Worm (Caenorhabditis elegans) whole organism, midembryonic: ENCODE measurements around the gene aass-1.

Experiments used
- T22C8.4 ChIP-seq: fragments of 200-800 bp; sonication (Bioruptor generic); IDR thresholded peaks from 2 replicates; pipeline ENCODE4 v1.3.6; 2022; ENCODE audit warnings: missing genetic modification characterization, missing compliant biosample characterization
- cog-1 ChIP-seq: sonication (generic microtip); optimal IDR thresholded peaks from 2 replicates; lab custom pipeline; 2016; ENCODE audit warnings: missing genetic modification characterization, missing compliant biosample characterization
- flt-1 ChIP-seq: fragments of 200-800 bp; sonication (Bioruptor generic); IDR thresholded peaks from 2 replicates; pipeline ENCODE4 v1.3.6; 2022; ENCODE audit warnings: missing genetic modification characterization, missing compliant biosample characterization
- klf-2 ChIP-seq: fragments of 200-800 bp; sonication (Bioruptor generic); conservative IDR thresholded peaks from 2 replicates; pipeline ENCODE4 v1.3.6; 2022; ENCODE audit warnings: missing genetic modification reagents, missing genetic modification characterization, missing compliant biosample characterization
- med-1 ChIP-seq: sonication (generic microtip); optimal IDR thresholded peaks from 2 replicates; lab custom pipeline; 2017; ENCODE audit warnings: missing genetic modification characterization, mild to moderate bottlenecking, missing compliant biosample characterization, antibody characterized with exemption, missing genetic modification reagents; ENCODE audit not compliant: insufficient read depth
- ref-1 ChIP-seq: fragments of 200-800 bp; sonication (Bioruptor generic); conservative IDR thresholded peaks from 2 replicates; pipeline ENCODE4 v1.3.6; 2022; ENCODE audit warnings: missing genetic modification reagents, missing genetic modification characterization, missing compliant biosample characterization
- tab-1 ChIP-seq: fragments of 200-800 bp; sonication (Bioruptor generic); IDR thresholded peaks from 2 replicates; pipeline ENCODE4 v1.3.6; 2022; ENCODE audit warnings: missing genetic modification characterization, missing compliant biosample characterization
- ztf-23 ChIP-seq: fragments of 200-800 bp; sonication (Bioruptor generic); IDR thresholded peaks from 2 replicates; pipeline ENCODE4 v1.3.6; 2022; ENCODE audit warnings: missing genetic modification reagents, missing genetic modification characterization, missing compliant biosample characterization
- ztf-29 ChIP-seq: fragments of 200-800 bp; sonication (Bioruptor generic); IDR thresholded peaks from 2 replicates; pipeline ENCODE4 v1.3.6; 2022; ENCODE audit warnings: missing genetic modification reagents, missing genetic modification characterization, missing compliant biosample characterization

aass-1 gene

ce11 chrIV:266148-266547, 21.2 kb downstream of the aass-1 start, which contains the start of gene T21D12.12:
T21D12.12 (plus strand) TSS chrIV:266448.
- TF ChIP-seq ref-1 (GFP tag; lab: Robert Waterston, UW) (no peak), cog-1 (tag; lab: Kevin White, UChicago) (no peak), ztf-23 (GFP tag; lab: Robert Waterston, UW) (no peak), klf-2 (no peak), flt-1 (no peak), tab-1 (GFP tag; lab: Robert Waterston, UW) (no peak), med-1 (GFP tag; lab: Kevin White, UChicago) (no peak), T22C8.4 (GFP tag; lab: Robert Waterston, UW) (no peak), ztf-29 (GFP tag; lab: Robert Waterston, UW) (no peak)

ce11 chrIV:269107-269506, 24.2 kb downstream of the aass-1 start, which contains the start of gene T21D12.11:
T21D12.11 (plus strand) TSS chrIV:269407.
- TF ChIP-seq ztf-23 (GFP tag; lab: Robert Waterston, UW) = no peak
- TF ChIP-seq ref-1 (GFP tag; lab: Robert Waterston, UW) = no peak
- TF ChIP-seq klf-2 = no peak
- no peak for TF ChIP-seq flt-1
- no peak for TF ChIP-seq cog-1 (tag; lab: Kevin White, UChicago)
- TF ChIP-seq ztf-29 (GFP tag; lab: Robert Waterston, UW) = no peak
- no peak for TF ChIP-seq med-1 (GFP tag; lab: Kevin White, UChicago)
- TF ChIP-seq tab-1 (GFP tag; lab: Robert Waterston, UW) = no peak
- no peak for TF ChIP-seq T22C8.4 (GFP tag; lab: Robert Waterston, UW)

ce11 chrIV:273299-273698, 28.4 kb downstream of the aass-1 start, which contains the start of gene srh-282:
srh-282 (minus strand) TSS chrIV:273399.
- TF ChIP-seq T22C8.4 (GFP tag; lab: Robert Waterston, UW) = no peak
- no peak for TF ChIP-seq klf-2

ce11 chrIV:274185-274584, 29.2 kb downstream of the aass-1 start, which contains the start of gene sma-10:
sma-10 (plus strand) TSS chrIV:274420.
- TF ChIP-seq flt-1 (no peak), ztf-29 (GFP tag; lab: Robert Waterston, UW) (no peak), med-1 (GFP tag; lab: Kevin White, UChicago) (no peak), klf-2 (no peak), tab-1 (GFP tag; lab: Robert Waterston, UW) (no peak), T22C8.4 (GFP tag; lab: Robert Waterston, UW) (no peak), ref-1 (GFP tag; lab: Robert Waterston, UW) (no peak), cog-1 (tag; lab: Kevin White, UChicago) (no peak), ztf-23 (GFP tag; lab: Robert Waterston, UW) (no peak)

- TF ChIP-seq med-1 (GFP tag; lab: Kevin White, UChicago) = no peak
Observed at ce11 chrIV:275146-275545, 30.2 kb downstream of the aass-1 start.

ce11 chrIV:278284-278683, 33.3 kb downstream of the aass-1 start:
- no peak for TF ChIP-seq tab-1 (GFP tag; lab: Robert Waterston, UW)

ce11 chrIV:281247-281646, 36.3 kb downstream of the aass-1 start:
- TF ChIP-seq ztf-23 (GFP tag; lab: Robert Waterston, UW) = peak; percentile 38; the same call in 1 of the 2 replicates

- no peak for TF ChIP-seq ztf-29 (GFP tag; lab: Robert Waterston, UW)
- no peak for TF ChIP-seq ztf-23 (GFP tag; lab: Robert Waterston, UW)
- no peak for TF ChIP-seq cog-1 (tag; lab: Kevin White, UChicago)
- no peak for TF ChIP-seq klf-2
- no peak for TF ChIP-seq flt-1
- TF ChIP-seq tab-1 (GFP tag; lab: Robert Waterston, UW) = no peak
- TF ChIP-seq ref-1 (GFP tag; lab: Robert Waterston, UW) = no peak
- no peak for TF ChIP-seq med-1 (GFP tag; lab: Kevin White, UChicago)
- TF ChIP-seq T22C8.4 (GFP tag; lab: Robert Waterston, UW) = no peak
Observed at ce11 chrIV:282008-282407, 37.1 kb downstream of the aass-1 start.

- TF ChIP-seq klf-2 (no peak), ref-1 (GFP tag; lab: Robert Waterston, UW) (no peak), cog-1 (tag; lab: Kevin White, UChicago) (no peak), tab-1 (GFP tag; lab: Robert Waterston, UW) (no peak), ztf-29 (GFP tag; lab: Robert Waterston, UW) (no peak), flt-1 (no peak), ztf-23 (GFP tag; lab: Robert Waterston, UW) (no peak)
Observed at ce11 chrIV:283347-283746, 38.4 kb downstream of the aass-1 start, which contains the start of gene best-19. best-19 (plus strand) TSS chrIV:283647.

ce11 chrIV:288027-288426, 43.1 kb downstream of the aass-1 start, which contains the start of gene T21D12.14:
T21D12.14 (minus strand) TSS chrIV:288127.
- TF ChIP-seq med-1 (GFP tag; lab: Kevin White, UChicago) (no peak), ztf-23 (GFP tag; lab: Robert Waterston, UW) (no peak), klf-2 (no peak), tab-1 (GFP tag; lab: Robert Waterston, UW) (no peak), ref-1 (GFP tag; lab: Robert Waterston, UW) (no peak), flt-1 (no peak), ztf-29 (GFP tag; lab: Robert Waterston, UW) (no peak), T22C8.4 (GFP tag; lab: Robert Waterston, UW) (no peak), cog-1 (tag; lab: Kevin White, UChicago) (no peak)

ce11 chrIV:290387-290786, 45.4 kb downstream of the aass-1 start:
- no peak for TF ChIP-seq ztf-29 (GFP tag; lab: Robert Waterston, UW)
- TF ChIP-seq flt-1 = no peak
- no peak for TF ChIP-seq cog-1 (tag; lab: Kevin White, UChicago)
- no peak for TF ChIP-seq klf-2
